Fruit fly (Drosophila melanogaster) whole organism, embryonic: ENCODE data around the gene Pde11.

Experiments
- Asciz ChIP-seq: fragments of 200-800 bp; sonication (Bioruptor generic); optimal IDR thresholded peaks from 2 replicates; lab custom pipeline; 2017; ENCODE audit warnings: missing biosample characterization, mild to moderate bottlenecking, missing genetic modification characterization, missing genetic modification reagents
- CG10209 ChIP-seq: fragments of 200-800 bp; sonication (Bioruptor generic); optimal IDR thresholded peaks from 3 replicates; lab custom pipeline; 2017; ENCODE audit warnings: missing biosample characterization, mild to moderate bottlenecking, missing genetic modification characterization, missing genetic modification reagents
- CG11398 ChIP-seq: fragments of 200-800 bp; sonication (Bioruptor generic); optimal IDR thresholded peaks from 2 replicates; lab custom pipeline; 2016; ENCODE audit warnings: missing biosample characterization, missing genetic modification characterization
- CG1233 ChIP-seq: fragments of 200-800 bp; sonication (Bioruptor generic); optimal IDR thresholded peaks from 4 replicates; lab custom pipeline; 2018; ENCODE audit warnings: missing biosample characterization, mild to moderate bottlenecking, missing genetic modification characterization
- CG13296 ChIP-seq: fragments of 200-800 bp; sonication (Bioruptor generic); optimal IDR thresholded peaks from 3 replicates; lab custom pipeline; 2018; ENCODE audit warnings: missing biosample characterization, mild to moderate bottlenecking, missing genetic modification characterization
- CG15269 ChIP-seq: fragments of 200-800 bp; sonication (Bioruptor generic); optimal IDR thresholded peaks from 2 replicates; lab custom pipeline; 2018; ENCODE audit warnings: missing biosample characterization, mild to moderate bottlenecking, missing genetic modification characterization, moderate library complexity
- CG16813 ChIP-seq: fragments of 200-800 bp; sonication (Bioruptor generic); IDR thresholded peaks from 3 replicates; pipeline ENCODE4 v1.3.6; 2022; ENCODE audit warnings: missing biosample characterization, missing genetic modification characterization; ENCODE audit not compliant: partially characterized antibody
- CG16863 ChIP-seq: fragments of 200-800 bp; sonication (Bioruptor generic); optimal IDR thresholded peaks from 3 replicates; lab custom pipeline; 2016; ENCODE audit warnings: missing biosample characterization, missing genetic modification characterization
- CG17912 ChIP-seq: fragments of 200-800 bp; sonication (Bioruptor generic); optimal IDR thresholded peaks from 2 replicates; lab custom pipeline; 2018; ENCODE audit warnings: missing biosample characterization, mild to moderate bottlenecking, missing genetic modification characterization
- CG18619 ChIP-seq: fragments of 200-800 bp; sonication (Bioruptor generic); optimal IDR thresholded peaks from 3 replicates; lab custom pipeline; 2017; ENCODE audit warnings: missing biosample characterization, mild to moderate bottlenecking, missing genetic modification characterization
- CG2120 ChIP-seq: fragments of 200-800 bp; sonication (Bioruptor generic); optimal IDR thresholded peaks from 3 replicates; lab custom pipeline; 2016; ENCODE audit warnings: missing biosample characterization, missing genetic modification characterization
- CG3163 ChIP-seq: fragments of 200-800 bp; sonication (Bioruptor generic); optimal IDR thresholded peaks from 3 replicates; lab custom pipeline; 2016; ENCODE audit warnings: missing biosample characterization, missing genetic modification characterization
- CG34376 ChIP-seq: fragments of 200-800 bp; sonication (Bioruptor generic); optimal IDR thresholded peaks from 2 replicates; lab custom pipeline; 2018; ENCODE audit warnings: missing biosample characterization, mild to moderate bottlenecking, missing genetic modification characterization
- CG3847 ChIP-seq: fragments of 200-800 bp; sonication (Bioruptor generic); IDR thresholded peaks from 2 replicates; pipeline ENCODE4 v1.3.6; 2022; ENCODE audit warnings: missing biosample characterization, missing genetic modification characterization
- CG4328 ChIP-seq: fragments of 200-800 bp; sonication (Bioruptor generic); optimal IDR thresholded peaks from 3 replicates; lab custom pipeline; 2017; ENCODE audit warnings: missing biosample characterization, missing genetic modification reagents, missing genetic modification characterization
- CG4360 ChIP-seq: fragments of 200-800 bp; sonication (Bioruptor generic); IDR thresholded peaks from 2 replicates; pipeline ENCODE4 v1.3.6; 2022; ENCODE audit warnings: missing biosample characterization, missing genetic modification characterization
- CG7786 ChIP-seq: fragments of 200-800 bp; sonication (Bioruptor generic); optimal IDR thresholded peaks from 2 replicates; lab custom pipeline; 2016; ENCODE audit warnings: missing biosample characterization, missing genetic modification characterization
- CHES-1-like ChIP-seq: fragments of 200-800 bp; sonication (Bioruptor generic); optimal IDR thresholded peaks from 2 replicates; lab custom pipeline; 2016; ENCODE audit warnings: missing biosample characterization, missing genetic modification characterization
- Camta ChIP-seq: fragments of 200-800 bp; sonication (Bioruptor generic); optimal IDR thresholded peaks from 2 replicates; lab custom pipeline; 2016; ENCODE audit warnings: missing biosample characterization, missing genetic modification characterization
- CrebB ChIP-seq: fragments of 200-800 bp; sonication (Bioruptor generic); optimal IDR thresholded peaks from 3 replicates; lab custom pipeline; 2018; ENCODE audit warnings: missing biosample characterization, mild to moderate bottlenecking, missing genetic modification characterization
- Dbx ChIP-seq: fragments of 200-800 bp; sonication (Bioruptor generic); IDR thresholded peaks from 3 replicates; pipeline ENCODE4 v1.3.6; 2022; ENCODE audit warnings: missing biosample characterization, missing genetic modification characterization
- Doc3 ChIP-seq: fragments of 200-800 bp; sonication (Bioruptor generic); IDR thresholded peaks from 3 replicates; pipeline ENCODE4 v1.3.6; 2022; ENCODE audit warnings: missing biosample characterization, missing genetic modification characterization; ENCODE audit not compliant: partially characterized antibody
- ERR ChIP-seq: fragments of 200-800 bp; sonication (Bioruptor generic); optimal IDR thresholded peaks from 2 replicates; lab custom pipeline; 2016; ENCODE audit warnings: missing biosample characterization, missing genetic modification characterization
- Fer1 ChIP-seq: fragments of 200-800 bp; sonication (Bioruptor generic); optimal IDR thresholded peaks from 2 replicates; lab custom pipeline; 2017; ENCODE audit warnings: missing biosample characterization, mild to moderate bottlenecking, missing genetic modification characterization
- H15 ChIP-seq: fragments of 200-800 bp; sonication (Bioruptor generic); IDR thresholded peaks from 3 replicates; pipeline ENCODE4 v1.3.6; 2022; ENCODE audit warnings: missing biosample characterization, missing genetic modification characterization
- HLH54F ChIP-seq: fragments of 200-800 bp; sonication (Bioruptor generic); optimal IDR thresholded peaks from 3 replicates; lab custom pipeline; 2016; ENCODE audit warnings: missing biosample characterization, missing genetic modification characterization
- HmgZ ChIP-seq: fragments of 200-800 bp; sonication (Bioruptor generic); optimal IDR thresholded peaks from 2 replicates; lab custom pipeline; 2018; ENCODE audit warnings: missing biosample characterization, mild to moderate bottlenecking, missing genetic modification characterization
- Hmr ChIP-seq: fragments of 200-800 bp; sonication (Bioruptor generic); optimal IDR thresholded peaks from 3 replicates; lab custom pipeline; 2017; ENCODE audit warnings: mild to moderate bottlenecking, missing biosample characterization, missing genetic modification reagents, missing genetic modification characterization
- PHDP ChIP-seq: fragments of 200-800 bp; sonication (Bioruptor generic); optimal IDR thresholded peaks from 3 replicates; lab custom pipeline; 2018; ENCODE audit warnings: missing biosample characterization, mild to moderate bottlenecking, missing genetic modification characterization, moderate library complexity
- Pdp1 ChIP-seq, 2 experiments: fragments of 200-800 bp; sonication (Bioruptor generic); optimal IDR thresholded peaks; 3 replicates each; lab custom pipeline; 2016; ENCODE audit warnings: missing biosample characterization in 2 of 2, missing genetic modification characterization in 2 of 2, mild to moderate bottlenecking in 1 of 2, moderate library complexity in 1 of 2
- Ravus ChIP-seq: fragments of 200-800 bp; sonication (Bioruptor generic); IDR thresholded peaks from 2 replicates; pipeline ENCODE4 v1.3.6; 2022; ENCODE audit warnings: missing biosample characterization, missing genetic modification characterization
- Xrp1 ChIP-seq: fragments of 200-800 bp; sonication (Bioruptor generic); IDR thresholded peaks from 2 replicates; pipeline ENCODE4 v1.3.6; 2022; ENCODE audit warnings: missing biosample characterization, missing genetic modification characterization
- caup ChIP-seq: fragments of 200-800 bp; sonication (Bioruptor generic); optimal IDR thresholded peaks from 3 replicates; lab custom pipeline; 2017; ENCODE audit warnings: missing biosample characterization, mild to moderate bottlenecking, missing genetic modification characterization, moderate library complexity; ENCODE audit not compliant: severe bottlenecking
- crol ChIP-seq: fragments of 200-800 bp; sonication (Bioruptor generic); IDR thresholded peaks from 2 replicates; pipeline ENCODE4 v1.3.6; 2022; ENCODE audit warnings: missing biosample characterization, missing genetic modification characterization
- cwo ChIP-seq: fragments of 200-800 bp; sonication (Bioruptor generic); optimal IDR thresholded peaks from 3 replicates; lab custom pipeline; 2017; ENCODE audit warnings: missing biosample characterization, missing genetic modification characterization, mild to moderate bottlenecking, moderate library complexity, missing genetic modification reagents
- da ChIP-seq: fragments of 200-800 bp; sonication (Bioruptor generic); optimal IDR thresholded peaks from 2 replicates; lab custom pipeline; 2016; ENCODE audit warnings: missing biosample characterization, missing genetic modification characterization
- fu2 ChIP-seq: fragments of 200-800 bp; sonication (Bioruptor generic); optimal IDR thresholded peaks from 2 replicates; lab custom pipeline; 2016; ENCODE audit warnings: missing biosample characterization, missing genetic modification characterization
- gce ChIP-seq: fragments of 200-800 bp; sonication (Bioruptor generic); IDR thresholded peaks from 3 replicates; pipeline ENCODE4 v1.3.6; 2022; ENCODE audit warnings: missing biosample characterization, missing genetic modification characterization
- gcm2 ChIP-seq: fragments of 200-800 bp; sonication (Bioruptor generic); optimal IDR thresholded peaks from 2 replicates; lab custom pipeline; 2016; ENCODE audit warnings: missing biosample characterization, missing genetic modification characterization
- hb ChIP-seq: fragments of 200-800 bp; sonication (Bioruptor generic); IDR thresholded peaks from 3 replicates; pipeline ENCODE4 v1.3.6; 2022; ENCODE audit warnings: missing biosample characterization, missing genetic modification characterization; ENCODE audit not compliant: partially characterized antibody
- hkb ChIP-seq, 2 experiments: fragments of 200-800 bp in 1 of 2; fragments of >200 bp in 1 of 2; sonication (Bioruptor generic) in 1 of 2; IDR thresholded peaks in 1 of 2; optimal IDR thresholded peaks in 1 of 2; 2 replicates each; pipeline versions ENCODE4 v1.3.6 to Lab custom; 2017 to 2022; ENCODE audit warnings: missing biosample characterization in 1 of 2, missing genetic modification characterization in 1 of 2
- otp ChIP-seq: fragments of 200-800 bp; sonication (Bioruptor generic); IDR thresholded peaks from 3 replicates; pipeline ENCODE4, ENCODE4 v1.3.6; 2022; ENCODE audit warnings: missing biosample characterization, missing genetic modification characterization
- pan ChIP-seq, 4 experiments: fragments of >200 bp in 3 of 4; fragments of 200-800 bp in 1 of 4; sonication (Bioruptor generic) in 1 of 4; optimal IDR thresholded peaks in 3 of 4; IDR thresholded peaks in 1 of 4; 2 replicates each; pipeline versions ENCODE4 v1.3.6 to Lab custom; 2017 to 2022; ENCODE audit warnings: missing biosample characterization in 2 of 4, missing genetic modification characterization in 2 of 4, mixed read lengths in 1 of 4
- pb ChIP-seq: fragments of 200-800 bp; sonication (Bioruptor generic); optimal IDR thresholded peaks from 3 replicates; lab custom pipeline; 2016; ENCODE audit warnings: missing biosample characterization, missing genetic modification characterization
- schlank ChIP-seq: fragments of 200-800 bp; sonication (Bioruptor generic); optimal IDR thresholded peaks from 2 replicates; lab custom pipeline; 2018; ENCODE audit warnings: missing biosample characterization, mild to moderate bottlenecking, missing genetic modification characterization
- sd ChIP-seq: fragments of 200-800 bp; sonication (Bioruptor generic); optimal IDR thresholded peaks from 3 replicates; lab custom pipeline; 2018; ENCODE audit warnings: missing biosample characterization, mild to moderate bottlenecking, missing genetic modification characterization, moderate library complexity
- seq ChIP-seq: fragments of 200-800 bp; sonication (Bioruptor generic); IDR thresholded peaks from 2 replicates; pipeline ENCODE4 v1.3.6; 2022; ENCODE audit warnings: missing biosample characterization, missing genetic modification characterization
- slbo ChIP-seq: fragments of 200-800 bp; sonication (Bioruptor generic); IDR thresholded peaks from 2 replicates; pipeline ENCODE4 v1.3.6; 2022; ENCODE audit warnings: missing biosample characterization, missing genetic modification characterization
- sob ChIP-seq: fragments of 200-800 bp; sonication (Bioruptor generic); IDR thresholded peaks from 2 replicates; pipeline ENCODE4 v1.3.6; 2022; ENCODE audit warnings: missing biosample characterization, missing genetic modification characterization

The Pde11 gene

DNA sequence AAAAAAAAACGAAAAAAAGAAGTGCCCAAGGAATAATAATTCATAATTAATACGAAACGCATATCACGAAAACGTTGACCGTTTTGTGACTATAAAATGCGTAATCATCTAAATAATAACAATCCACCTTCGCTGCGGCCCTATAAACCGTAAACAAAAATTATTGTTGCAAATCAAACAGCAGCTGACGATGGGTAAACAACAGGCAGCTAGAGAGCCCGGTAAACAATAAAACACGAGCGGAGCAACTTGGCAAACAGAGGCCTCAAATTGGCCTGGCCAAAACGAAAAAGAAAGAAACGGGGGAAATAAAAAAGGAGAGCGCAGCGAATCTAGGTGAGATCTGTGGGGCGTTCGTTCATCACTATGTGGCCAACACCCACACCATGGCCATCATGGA, 22.6 kb downstream of the Pde11 start (continued):
- TF ChIP-seq Fer1 (GFP tag; lab: Kevin White, UChicago): peak; percentile 66
- 0 out of 2 replicates have a peak, but pooled peaks have one; percentile 45 for TF ChIP-seq Xrp1 (GFP tag; lab: Robert Waterston, UW)
- peak; percentile 62 for TF ChIP-seq cwo (GFP tag; lab: Kevin White, UChicago)
- 0 out of 2 replicates have a peak, but pooled peaks have one; percentile 11 for TF ChIP-seq CG3847
- TF ChIP-seq gcm2: no peak
- TF ChIP-seq CG10209 (GFP tag; lab: Kevin White, UChicago): peak; percentile 55
- peak; percentile 21 for TF ChIP-seq Asciz
- TF ChIP-seq crol: no peak
- TF ChIP-seq hkb (optimal IDR thresholded peaks at IDR 0.05; lab: Kevin White, UChicago): no peak
- TF ChIP-seq hkb (GFP tag; IDR thresholded peaks at IDR 0.05; lab: Robert Waterston, UW): peak; percentile 37; the same call in 1 of the 2 replicates
- TF ChIP-seq caup: peak; percentile 69
- no peak for TF ChIP-seq CG4328 (GFP tag; lab: Kevin White, UChicago)
- TF ChIP-seq CG3163 (GFP tag; lab: Kevin White, UChicago): peak; percentile 24
- peak; percentile 12 to 32 for TF ChIP-seq Pdp1 (GFP tag; optimal IDR thresholded peaks at IDR 0.05; lab: Kevin White, UChicago)
- TF ChIP-seq CG15269 (tag; lab: Kevin White, UChicago): peak; percentile 41
- TF ChIP-seq sob (GFP tag; lab: Robert Waterston, UW): peak; percentile 70; the same call in 1 of the 2 replicates
- TF ChIP-seq HLH54F: peak; percentile 42
- 0 out of 3 replicates have a peak, but pooled peaks have one; percentile 38 for TF ChIP-seq otp (GFP tag; lab: Robert Waterston, UW)
- TF ChIP-seq Ravus: no peak
- peak; percentile 67 for TF ChIP-seq PHDP (tag; lab: Kevin White, UChicago)
- peak; percentile 64 for TF ChIP-seq CG18619 (GFP tag; lab: Kevin White, UChicago)
- peak; percentile 31 for TF ChIP-seq Camta
- TF ChIP-seq CG11398: peak; percentile 64
- TF ChIP-seq CG2120 (GFP tag; lab: Kevin White, UChicago): peak; percentile 74
- no peak for TF ChIP-seq pb (GFP tag; lab: Kevin White, UChicago)
- TF ChIP-seq sd (tag; lab: Kevin White, UChicago): peak; percentile 10
- peak; percentile 40 for TF ChIP-seq HmgZ (tag; lab: Kevin White, UChicago)
- TF ChIP-seq pan (optimal IDR thresholded peaks at IDR 0.05; lab: Kevin White, UChicago): no peak
- TF ChIP-seq pan (GFP tag; optimal IDR thresholded peaks at IDR 0.05 in 1 of 2, IDR thresholded peaks at IDR 0.05 in 1 of 2): peak in 1 of 2 experiments; percentile 13
- no peak for TF ChIP-seq CG16813 (GFP tag; lab: Robert Waterston, UW)
- peak; percentile 12 for TF ChIP-seq fu2 (GFP tag; lab: Kevin White, UChicago)
- TF ChIP-seq CG7786 (GFP tag; lab: Kevin White, UChicago): peak; percentile 47
- TF ChIP-seq H15 (GFP tag; lab: Robert Waterston, UW): no peak
- TF ChIP-seq CG16863: no peak
- peak; percentile 8 for TF ChIP-seq CG17912 (GFP tag; lab: Kevin White, UChicago)
- peak; percentile 61; the same call in 2 of the 3 replicates for TF ChIP-seq Dbx
- peak; percentile 73 for TF ChIP-seq CHES-1-like
- TF ChIP-seq CG34376 (GFP tag; lab: Kevin White, UChicago): no peak
- no peak for TF ChIP-seq hb (GFP tag; lab: Robert Waterston, UW)
- peak; percentile 13 for TF ChIP-seq ERR (GFP tag; lab: Kevin White, UChicago)
- TF ChIP-seq CG4360: no peak
- TF ChIP-seq CrebB: peak; percentile 17
- peak; percentile 15; the same call in 1 of the 3 replicates for TF ChIP-seq gce (GFP tag; lab: Robert Waterston, UW)
- peak; percentile 55 for TF ChIP-seq da (GFP tag; lab: Kevin White, UChicago)
- peak; percentile 49; the same call in 1 of the 2 replicates for TF ChIP-seq slbo (GFP tag; lab: Robert Waterston, UW)
- TF ChIP-seq seq (GFP tag; lab: Robert Waterston, UW): peak; percentile 48; the same call in 1 of the 2 replicates
- TF ChIP-seq schlank: peak; percentile 78
- TF ChIP-seq CG1233 (GFP tag; lab: Kevin White, UChicago): peak; percentile 40
- peak; percentile 56 for TF ChIP-seq CG13296 (GFP tag; lab: Kevin White, UChicago)
- no peak for TF ChIP-seq Doc3 (GFP tag; lab: Robert Waterston, UW)
- peak; percentile 87 for TF ChIP-seq Hmr (GFP tag; lab: Kevin White, UChicago)
